Worm (Caenorhabditis elegans) whole organism, L4 larva: ENCODE results near the gene nck-1.

Experiments used
- D1046.2 ChIP-seq: fragments of 200-800 bp; sonication (Bioruptor generic); IDR thresholded peaks from 2 replicates; pipeline ENCODE4 v1.3.6; 2022; ENCODE audit warnings: missing genetic modification characterization, missing compliant biosample characterization
- F26F4.8 ChIP-seq: fragments of 200-800 bp; sonication (Bioruptor generic); conservative IDR thresholded peaks from 2 replicates; pipeline ENCODE4 v1.3.6; 2022; ENCODE audit warnings: missing genetic modification characterization, missing compliant biosample characterization
- F37D6.2 ChIP-seq: sonication (generic microtip); optimal IDR thresholded peaks from 2 replicates; lab custom pipeline; 2016; ENCODE audit warnings: mild to moderate bottlenecking, missing genetic modification characterization, missing compliant biosample characterization
- F49E8.2 ChIP-seq: sonication (generic microtip); optimal IDR thresholded peaks from 2 replicates; lab custom pipeline; 2016; ENCODE audit warnings: missing compliant biosample characterization, mild to moderate bottlenecking, missing genetic modification characterization, borderline replicate concordance
- T20F7.1 ChIP-seq: fragments of 200-800 bp; sonication (Bioruptor generic); optimal IDR thresholded peaks from 2 replicates; lab custom pipeline; 2018; ENCODE audit warnings: mild to moderate bottlenecking, missing genetic modification characterization, missing compliant biosample characterization
- T26A8.4 ChIP-seq: fragments of 200-800 bp; sonication (Bioruptor generic); IDR thresholded peaks from 2 replicates; pipeline ENCODE4 v1.3.6; 2022; ENCODE audit warnings: missing genetic modification characterization, missing compliant biosample characterization
- Y75B8A.6 ChIP-seq: fragments of 200-800 bp; sonication (Bioruptor generic); IDR thresholded peaks from 2 replicates; pipeline ENCODE4 v1.3.6; 2022; ENCODE audit warnings: missing genetic modification reagents, missing genetic modification characterization, missing compliant biosample characterization
- ZK337.2 ChIP-seq: fragments of 200-800 bp; sonication (Bioruptor generic); IDR thresholded peaks from 2 replicates; pipeline ENCODE4 v1.3.6; 2022; ENCODE audit warnings: missing genetic modification reagents, missing genetic modification characterization, missing compliant biosample characterization
- aha-1 ChIP-seq: fragments of 150-350 bp; peaks from one replicate; lab custom pipeline; 2014; ENCODE audit warnings: missing biosample characterization, missing genetic modification characterization
- ceh-28 ChIP-seq: fragments of 150-350 bp; optimal IDR thresholded peaks from 2 replicates; lab custom pipeline; 2014; ENCODE audit warnings: missing biosample characterization, missing genetic modification reagents, missing genetic modification characterization
- ceh-62 ChIP-seq: sonication (generic microtip); optimal IDR thresholded peaks from 2 replicates; lab custom pipeline; 2017; ENCODE audit warnings: missing biosample characterization, missing genetic modification characterization
- ceh-82 ChIP-seq: sonication (generic microtip); optimal IDR thresholded peaks from 2 replicates; lab custom pipeline; 2017; ENCODE audit warnings: missing biosample characterization, missing genetic modification characterization
- cey-2 ChIP-seq: sonication (generic microtip); optimal IDR thresholded peaks from 3 replicates; lab custom pipeline; 2017; ENCODE audit warnings: missing genetic modification characterization, mild to moderate bottlenecking, missing compliant biosample characterization, antibody characterized with exemption, borderline replicate concordance; ENCODE audit not compliant: insufficient read depth
- ctbp-1 ChIP-seq: fragments of 200-800 bp; sonication (Bioruptor generic); IDR thresholded peaks from 2 replicates; pipeline ENCODE4 v1.3.6; 2022; ENCODE audit warnings: missing genetic modification reagents, missing genetic modification characterization, missing compliant biosample characterization
- daf-8 ChIP-seq: fragments of 200-800 bp; sonication (Bioruptor generic); IDR thresholded peaks from 2 replicates; pipeline ENCODE4 v1.3.6; 2022; ENCODE audit warnings: missing genetic modification characterization, missing compliant biosample characterization
- dmd-6 ChIP-seq: fragments of 200-800 bp; sonication (Bioruptor generic); IDR thresholded peaks from 2 replicates; pipeline ENCODE4 v1.3.6; 2022; ENCODE audit warnings: missing genetic modification reagents, missing genetic modification characterization, missing compliant biosample characterization
- dmd-8 ChIP-seq: fragments of 200-800 bp; sonication (Bioruptor generic); IDR thresholded peaks from 2 replicates; pipeline ENCODE4 v1.3.6; 2022; ENCODE audit warnings: missing genetic modification characterization, missing compliant biosample characterization
- dpl-1 ChIP-seq: fragments of 150-350 bp; optimal IDR thresholded peaks from 2 replicates; lab custom pipeline; 2014; ENCODE audit warnings: missing biosample characterization, missing genetic modification reagents, missing genetic modification characterization
- duxl-1 ChIP-seq: sonication (generic microtip); optimal IDR thresholded peaks from 2 replicates; lab custom pipeline; 2016; ENCODE audit warnings: mild to moderate bottlenecking, missing genetic modification characterization, moderate library complexity, missing compliant biosample characterization; ENCODE audit not compliant: poor library complexity
- dve-1 ChIP-seq: sonication (generic microtip); optimal IDR thresholded peaks from 2 replicates; lab custom pipeline; 2017; ENCODE audit warnings: antibody characterized with exemption, mild to moderate bottlenecking, missing genetic modification characterization, missing compliant biosample characterization; ENCODE audit not compliant: insufficient read depth
- egl-27 ChIP-seq: sonication (generic microtip); optimal IDR thresholded peaks from 3 replicates; lab custom pipeline; 2017; ENCODE audit warnings: missing biosample characterization, missing genetic modification reagents, missing genetic modification characterization
- egl-43 ChIP-seq: fragments of 200-800 bp; sonication (Bioruptor generic); IDR thresholded peaks from 2 replicates; pipeline ENCODE4 v1.3.6; 2022; ENCODE audit warnings: missing genetic modification reagents, missing genetic modification characterization, missing compliant biosample characterization
- fkh-10 ChIP-seq: fragments of 150-350 bp; optimal IDR thresholded peaks from 2 replicates; lab custom pipeline; 2014; ENCODE audit warnings: missing biosample characterization, missing genetic modification reagents, missing genetic modification characterization
- fos-1 ChIP-seq: fragments of 150-350 bp; optimal IDR thresholded peaks from 2 replicates; lab custom pipeline; 2014; ENCODE audit warnings: missing biosample characterization, missing genetic modification characterization
- gei-8 ChIP-seq: fragments of 200-800 bp; sonication (Bioruptor generic); optimal IDR thresholded peaks from 2 replicates; lab custom pipeline; 2018; ENCODE audit warnings: mild to moderate bottlenecking, missing genetic modification characterization, missing compliant biosample characterization
- hlh-30 ChIP-seq: sonication (generic microtip); optimal IDR thresholded peaks from 2 replicates; lab custom pipeline; 2017; ENCODE audit warnings: antibody characterized with exemption, mild to moderate bottlenecking, missing genetic modification characterization, missing compliant biosample characterization; ENCODE audit not compliant: insufficient read depth
- hmg-1.1 ChIP-seq: fragments of 200-800 bp; sonication (Bioruptor generic); IDR thresholded peaks from 2 replicates; pipeline ENCODE4 v1.3.6; 2022; ENCODE audit warnings: missing genetic modification reagents, missing genetic modification characterization, missing compliant biosample characterization
- jun-1 ChIP-seq: fragments of 150-350 bp; optimal IDR thresholded peaks from 2 replicates; lab custom pipeline; 2014; ENCODE audit warnings: missing biosample characterization, missing genetic modification reagents, missing genetic modification characterization
- lim-7 ChIP-seq: fragments of 200-800 bp; sonication (Bioruptor generic); IDR thresholded peaks from 2 replicates; pipeline ENCODE4 v1.3.6; 2022; ENCODE audit warnings: missing genetic modification characterization, missing compliant biosample characterization
- lin-38 ChIP-seq: fragments of 200-800 bp; sonication (Bioruptor generic); IDR thresholded peaks from 2 replicates; pipeline ENCODE4 v1.3.6; 2022; ENCODE audit warnings: missing genetic modification reagents, missing genetic modification characterization, missing compliant biosample characterization
- lir-3 ChIP-seq: sonication (generic microtip); optimal IDR thresholded peaks from 2 replicates; lab custom pipeline; 2016; ENCODE audit warnings: mild to moderate bottlenecking, missing genetic modification characterization, missing compliant biosample characterization
- lsy-2 ChIP-seq, 2 experiments: fragments of 150-350 bp in 1 of 2; sonication (generic microtip) in 1 of 2; optimal IDR thresholded peaks; 2 replicates each; lab custom pipeline; 2014 to 2017; ENCODE audit warnings: missing biosample characterization in 2 of 2, missing genetic modification characterization in 2 of 2
- madf-5 ChIP-seq, 2 experiments: fragments of 200-800 bp; sonication (Bioruptor generic); IDR thresholded peaks; 2 replicates each; pipeline ENCODE4 v1.3.6; 2022; ENCODE audit warnings: missing compliant biosample characterization in 2 of 2, missing genetic modification characterization in 2 of 2
- mep-1 ChIP-seq: fragments of 150-350 bp; sonication (generic microtip); optimal IDR thresholded peaks from 3 replicates; lab custom pipeline; 2014; ENCODE audit warnings: missing biosample characterization, missing genetic modification characterization
- mxl-2 ChIP-seq: fragments of 200-800 bp; sonication (Bioruptor generic); conservative IDR thresholded peaks from 2 replicates; pipeline ENCODE4 v1.3.6; 2022; ENCODE audit warnings: missing genetic modification reagents, missing genetic modification characterization, missing compliant biosample characterization
- mxl-3 ChIP-seq: fragments of 200-800 bp; sonication (Bioruptor generic); optimal IDR thresholded peaks from 2 replicates; lab custom pipeline; 2018; ENCODE audit warnings: mild to moderate bottlenecking, missing genetic modification characterization, missing compliant biosample characterization
- nhr-10 ChIP-seq: fragments of 150-350 bp; optimal IDR thresholded peaks from 2 replicates; lab custom pipeline; 2014; ENCODE audit warnings: missing biosample characterization, missing genetic modification characterization
- nhr-102 ChIP-seq: sonication (generic microtip); optimal IDR thresholded peaks from 2 replicates; lab custom pipeline; 2016; ENCODE audit warnings: mild to moderate bottlenecking, missing genetic modification characterization, moderate library complexity, missing compliant biosample characterization
- nhr-11 ChIP-seq: fragments of 150-350 bp; optimal IDR thresholded peaks from 2 replicates; lab custom pipeline; 2014; ENCODE audit warnings: missing biosample characterization, missing genetic modification characterization
- nhr-28 ChIP-seq: fragments of 150-350 bp; optimal IDR thresholded peaks from 2 replicates; lab custom pipeline; 2014; ENCODE audit warnings: missing biosample characterization, missing genetic modification characterization
- nhr-48 ChIP-seq: sonication (generic microtip); optimal IDR thresholded peaks from 2 replicates; lab custom pipeline; 2016; ENCODE audit warnings: mild to moderate bottlenecking, missing genetic modification characterization, missing compliant biosample characterization
- nhr-76 ChIP-seq: fragments of 150-350 bp; optimal IDR thresholded peaks from 2 replicates; lab custom pipeline; 2014; ENCODE audit warnings: missing biosample characterization, missing genetic modification characterization
- pha-4 ChIP-seq, 2 experiments: fragments of 150-350 bp in 1 of 2; fragments of 200-800 bp in 1 of 2; sonication (Bioruptor generic) in 1 of 2; IDR thresholded peaks in 1 of 2; optimal IDR thresholded peaks in 1 of 2; 2 replicates each; pipeline versions ENCODE4 v1.3.6 to Lab custom; 2014 to 2022; ENCODE audit warnings: missing genetic modification characterization in 2 of 2, missing genetic modification reagents in 2 of 2, missing biosample characterization in 1 of 2, missing compliant biosample characterization in 1 of 2
- php-3 ChIP-seq: fragments of 200-800 bp; sonication (Bioruptor generic); IDR thresholded peaks from 2 replicates; pipeline ENCODE4 v1.3.6; 2022; ENCODE audit warnings: missing genetic modification reagents, missing genetic modification characterization, missing compliant biosample characterization
- set-16 ChIP-seq: fragments of 200-800 bp; sonication (Bioruptor generic); IDR thresholded peaks from 2 replicates; pipeline ENCODE4 v1.3.6; 2022; ENCODE audit warnings: missing genetic modification reagents, missing genetic modification characterization, missing compliant biosample characterization
- snpc-4 ChIP-seq: fragments of 150-350 bp; optimal IDR thresholded peaks from 2 replicates; lab custom pipeline; 2014; ENCODE audit warnings: missing biosample characterization, missing genetic modification characterization
- tra-1 ChIP-seq: fragments of 200-800 bp; sonication (Bioruptor generic); IDR thresholded peaks from 2 replicates; pipeline ENCODE4 v1.3.6; 2022; ENCODE audit warnings: missing genetic modification reagents, missing genetic modification characterization, missing compliant biosample characterization
- zfp-2 ChIP-seq: sonication (generic microtip); optimal IDR thresholded peaks from 2 replicates; lab custom pipeline; 2016; ENCODE audit warnings: mild to moderate bottlenecking, missing genetic modification characterization, missing compliant biosample characterization
- zfp-3 ChIP-seq: fragments of 200-800 bp; sonication (Bioruptor generic); conservative IDR thresholded peaks from 2 replicates; pipeline ENCODE4 v1.3.6; 2022; ENCODE audit warnings: missing genetic modification reagents, missing genetic modification characterization, missing compliant biosample characterization
- ztf-11 ChIP-seq: fragments of 150-350 bp; optimal IDR thresholded peaks from 2 replicates; lab custom pipeline; 2014; ENCODE audit warnings: missing biosample characterization, missing genetic modification characterization

nck-1 gene

ce11 chrX:4142202-4142601 is 11.0 kb downstream of the nck-1 start (continued):
- TF ChIP-seq mep-1 (tag; lab: Kevin White, UChicago) (peak; percentile 63), set-16 (GFP tag; lab: Robert Waterston, UW) (peak; percentile 67), T20F7.1 (GFP tag; lab: Kevin White, UChicago) (peak; percentile 60), dve-1 (tag; lab: Kevin White, UChicago) (peak; percentile 88), nhr-76 (tag; lab: Kevin White, UChicago) (no peak), egl-27 (tag; lab: Kevin White, UChicago) (no peak), lsy-2 (tag; optimal IDR thresholded peaks at IDR 0.05; lab: Kevin White, UChicago) (peak in 1 of 2 experiments; percentile 74), hlh-30 (tag; lab: Kevin White, UChicago) (peak; percentile 98), dmd-6 (GFP tag; lab: Robert Waterston, UW) (peak; percentile 96), egl-43 (peak; percentile 47; the same call in 1 of the 2 replicates), T26A8.4 (GFP tag; lab: Robert Waterston, UW) (peak; percentile 73), dmd-8 (GFP tag; lab: Robert Waterston, UW) (0 out of 2 replicates have a peak, but pooled peaks have one; percentile 4), tra-1 (peak; percentile 94), F26F4.8 (GFP tag; lab: Robert Waterston, UW) (no peak), nhr-102 (tag; lab: Kevin White, UChicago) (peak; percentile 79), gei-8 (GFP tag; lab: Kevin White, UChicago) (peak; percentile 59), fos-1 (tag; lab: Kevin White, UChicago) (no peak), nhr-11 (tag; lab: Kevin White, UChicago) (peak; percentile 83), nhr-10 (no peak), Y75B8A.6 (GFP tag; lab: Robert Waterston, UW) (peak; percentile 58; the same call in 1 of the 2 replicates), ceh-82 (tag; lab: Kevin White, UChicago) (no peak), mxl-2 (GFP tag; lab: Robert Waterston, UW) (no peak), nhr-28 (tag; lab: Kevin White, UChicago) (peak; percentile 86), lin-38 (GFP tag; lab: Robert Waterston, UW) (no peak), ztf-11 (tag; lab: Kevin White, UChicago) (no peak), lir-3 (no peak), F37D6.2 (no peak), lim-7 (0 out of 2 replicates have a peak, but pooled peaks have one; percentile 10), cey-2 (tag; lab: Kevin White, UChicago) (no peak), snpc-4 (tag; lab: Kevin White, UChicago) (no peak), fkh-10 (no peak), ctbp-1 (GFP tag; lab: Robert Waterston, UW) (peak; percentile 58; the same call in 1 of the 2 replicates), nhr-48 (tag; lab: Kevin White, UChicago) (peak; percentile 97), ZK337.2 (GFP tag; lab: Robert Waterston, UW) (0 out of 2 replicates have a peak, but pooled peaks have one; percentile 53), duxl-1 (tag; lab: Kevin White, UChicago) (no peak), php-3 (GFP tag; lab: Robert Waterston, UW) (peak; percentile 57; the same call in 1 of the 2 replicates), ceh-28 (tag; lab: Kevin White, UChicago) (no peak), pha-4 (GFP tag; IDR thresholded peaks at IDR 0.05; lab: Robert Waterston, UW) (peak; percentile 50; the same call in 1 of the 2 replicates), pha-4 (tag; optimal IDR thresholded peaks at IDR 0.05; lab: Kevin White, UChicago) (no peak), daf-8 (GFP tag; lab: Robert Waterston, UW) (no peak), zfp-3 (GFP tag; lab: Robert Waterston, UW) (no peak), hmg-1.1 (peak; percentile 18), D1046.2 (GFP tag; lab: Robert Waterston, UW) (no peak), ceh-62 (no peak), dpl-1 (GFP tag; lab: Kevin White, UChicago) (peak; percentile 14), mxl-3 (GFP tag; lab: Kevin White, UChicago) (peak; percentile 93), F49E8.2 (tag; lab: Kevin White, UChicago) (no peak), aha-1 (peak; percentile 100), madf-5 (GFP tag; IDR thresholded peaks at IDR 0.05; lab: Robert Waterston, UW) (peak in 1 of 2 experiments; percentile 82; a peak in 1 of 4 replicates), zfp-2 (no peak), jun-1 (tag; lab: Kevin White, UChicago) (no peak)
- TF ChIP-seq, all 104 proteins: peak for 47
